Worm (Caenorhabditis elegans) whole organism, L1 larva: ENCODE measurements around the gene C29A12.1.

Experiments used
- C34B4.2 ChIP-seq: sonication (generic microtip); optimal IDR thresholded peaks from 2 replicates; lab custom pipeline; 2017; ENCODE audit warnings: mild to moderate bottlenecking, missing genetic modification characterization, missing compliant biosample characterization
- F16B12.6 ChIP-seq: fragments of 150-350 bp; optimal IDR thresholded peaks from 2 replicates; lab custom pipeline; 2014; ENCODE audit warnings: missing biosample characterization, missing genetic modification characterization
- Y116A8C.19 ChIP-seq: sonication (generic microtip); optimal IDR thresholded peaks from 2 replicates; lab custom pipeline; 2016; ENCODE audit warnings: missing compliant biosample characterization, missing genetic modification characterization, borderline replicate concordance
- alr-1 ChIP-seq: fragments of 200-800 bp; sonication (Bioruptor generic); optimal IDR thresholded peaks from 2 replicates; lab custom pipeline; 2018; ENCODE audit warnings: borderline replicate concordance, mild to moderate bottlenecking, missing genetic modification characterization, missing compliant biosample characterization
- aly-2 ChIP-seq: fragments of 150-350 bp; optimal IDR thresholded peaks from 2 replicates; lab custom pipeline; 2014; ENCODE audit warnings: missing biosample characterization, missing genetic modification characterization
- ama-1 ChIP-seq: fragments of 150-350 bp; optimal IDR thresholded peaks from 2 replicates; lab custom pipeline; 2014
- blmp-1 ChIP-seq: fragments of 150-350 bp; optimal IDR thresholded peaks from 2 replicates; lab custom pipeline; 2014; ENCODE audit warnings: missing biosample characterization, missing genetic modification characterization
- ceh-63 ChIP-seq: fragments of 200-800 bp; sonication (Bioruptor generic); optimal IDR thresholded peaks from 2 replicates; lab custom pipeline; 2018; ENCODE audit warnings: mild to moderate bottlenecking, missing genetic modification characterization, missing compliant biosample characterization
- ceh-88 ChIP-seq: fragments of 200-800 bp; sonication (Bioruptor generic); IDR thresholded peaks from 2 replicates; pipeline ENCODE4 v1.3.6; 2022; ENCODE audit warnings: missing genetic modification characterization, missing compliant biosample characterization
- ceh-90 ChIP-seq: sonication (generic microtip); optimal IDR thresholded peaks from 2 replicates; lab custom pipeline; 2016; ENCODE audit warnings: missing genetic modification characterization, missing compliant biosample characterization
- ces-1 ChIP-seq: fragments of 150-350 bp; optimal IDR thresholded peaks from 2 replicates; lab custom pipeline; 2014; ENCODE audit warnings: missing biosample characterization, missing genetic modification reagents, missing genetic modification characterization
- dpl-1 ChIP-seq, 3 experiments: fragments of 150-350 bp in 2 of 3; sonication (generic microtip) in 1 of 3; optimal IDR thresholded peaks; 2 replicates each; lab custom pipeline; 2014 to 2017; ENCODE audit warnings: missing biosample characterization in 3 of 3, missing genetic modification characterization in 3 of 3, missing genetic modification reagents in 3 of 3
- efl-1 ChIP-seq, 4 experiments: fragments of 150-350 bp; optimal IDR thresholded peaks in 3 of 4; peaks in 1 of 4; 1 replicate in 1 of 4; 2 replicates in 3 of 4; lab custom pipeline; 2014; ENCODE audit warnings: missing biosample characterization in 2 of 4, missing genetic modification characterization in 2 of 4, missing genetic modification reagents in 2 of 4
- efl-3 ChIP-seq: fragments of 200-800 bp; sonication (Bioruptor generic); optimal IDR thresholded peaks from 2 replicates; lab custom pipeline; 2018; ENCODE audit warnings: mild to moderate bottlenecking, missing genetic modification characterization, missing compliant biosample characterization
- egl-13 ChIP-seq: sonication (generic microtip); optimal IDR thresholded peaks from 2 replicates; lab custom pipeline; 2016; ENCODE audit warnings: missing genotype, missing genetic modification reagents, missing genetic modification characterization, missing compliant biosample characterization
- egl-27 ChIP-seq, 2 experiments: fragments of 150-350 bp in 1 of 2; sonication (generic microtip); optimal IDR thresholded peaks; 3 replicates each; lab custom pipeline; 2017 to 2018; ENCODE audit warnings: missing biosample characterization in 2 of 2, missing genetic modification characterization in 2 of 2, missing genetic modification reagents in 2 of 2
- elt-2 ChIP-seq: sonication (generic microtip); optimal IDR thresholded peaks from 2 replicates; lab custom pipeline; 2016; ENCODE audit warnings: missing genetic modification characterization, mild to moderate bottlenecking, inconsistent platforms, missing compliant biosample characterization, missing genetic modification reagents
- fkh-10 ChIP-seq: sonication (generic microtip); optimal IDR thresholded peaks from 2 replicates; lab custom pipeline; 2017; ENCODE audit warnings: missing biosample characterization, missing genetic modification reagents, missing genetic modification characterization
- fkh-4 ChIP-seq: sonication (generic microtip); optimal IDR thresholded peaks from 2 replicates; lab custom pipeline; 2016; ENCODE audit warnings: missing compliant biosample characterization, missing genetic modification characterization, borderline replicate concordance
- fos-1 ChIP-seq: fragments of 150-350 bp; optimal IDR thresholded peaks from 2 replicates; lab custom pipeline; 2014; ENCODE audit warnings: missing biosample characterization, missing genetic modification characterization
- grh-1 ChIP-seq: fragments of 200-800 bp; sonication (Bioruptor generic); IDR thresholded peaks from 2 replicates; pipeline ENCODE4 v1.3.6; 2022; ENCODE audit warnings: missing genetic modification reagents, missing genetic modification characterization, missing compliant biosample characterization
- irx-1 ChIP-seq: sonication (generic microtip); optimal IDR thresholded peaks from 2 replicates; lab custom pipeline; 2016; ENCODE audit warnings: missing genetic modification characterization, missing compliant biosample characterization
- lin-13 ChIP-seq: fragments of 150-350 bp; optimal IDR thresholded peaks from 2 replicates; lab custom pipeline; 2014; ENCODE audit warnings: missing biosample characterization, missing genetic modification reagents, missing genetic modification characterization
- lin-14 ChIP-seq: fragments of 200-800 bp; sonication (Bioruptor generic); optimal IDR thresholded peaks from 2 replicates; lab custom pipeline; 2018; ENCODE audit warnings: mild to moderate bottlenecking, missing genetic modification characterization, moderate library complexity, missing compliant biosample characterization
- lin-35 ChIP-seq, 2 experiments: fragments of 150-350 bp; optimal IDR thresholded peaks; 2 replicates each; lab custom pipeline; 2014; ENCODE audit warnings: missing biosample characterization in 2 of 2, missing genetic modification characterization in 2 of 2, missing genetic modification reagents in 2 of 2
- lin-39 ChIP-seq: fragments of 150-350 bp; optimal IDR thresholded peaks from 2 replicates; lab custom pipeline; 2014; ENCODE audit warnings: missing biosample characterization, missing genetic modification reagents, missing genetic modification characterization
- lir-3 ChIP-seq: sonication (generic microtip); optimal IDR thresholded peaks from 2 replicates; lab custom pipeline; 2016; ENCODE audit warnings: mild to moderate bottlenecking, missing genetic modification characterization, moderate library complexity, missing compliant biosample characterization; ENCODE audit not compliant: poor library complexity
- mdl-1 ChIP-seq, 2 experiments: fragments of 150-350 bp; optimal IDR thresholded peaks; 2 replicates each; lab custom pipeline; 2014 to 2017; ENCODE audit warnings: missing biosample characterization in 2 of 2, missing genetic modification characterization in 2 of 2, inconsistent platforms in 1 of 2
- nhr-11 ChIP-seq: fragments of 150-350 bp; optimal IDR thresholded peaks from 2 replicates; lab custom pipeline; 2014; ENCODE audit warnings: missing biosample characterization, missing genetic modification characterization
- nhr-12 ChIP-seq: sonication (generic microtip); optimal IDR thresholded peaks from 2 replicates; lab custom pipeline; 2017; ENCODE audit warnings: missing biosample characterization, missing genetic modification characterization
- nhr-19 ChIP-seq: fragments of 200-800 bp; sonication (Bioruptor generic); conservative IDR thresholded peaks from 2 replicates; pipeline ENCODE4 v1.3.6; 2022; ENCODE audit warnings: missing genetic modification characterization, missing compliant biosample characterization
- nhr-20 ChIP-seq: sonication (generic microtip); optimal IDR thresholded peaks from 2 replicates; lab custom pipeline; 2016; ENCODE audit warnings: mild to moderate bottlenecking, missing genetic modification characterization, missing compliant biosample characterization
- nhr-237 ChIP-seq: fragments of 150-350 bp; optimal IDR thresholded peaks from 2 replicates; lab custom pipeline; 2014; ENCODE audit warnings: missing biosample characterization, missing genetic modification characterization
- nhr-71 ChIP-seq: sonication (generic microtip); optimal IDR thresholded peaks from 2 replicates; lab custom pipeline; 2016; ENCODE audit warnings: mild to moderate bottlenecking, missing genetic modification characterization, moderate library complexity, missing compliant biosample characterization
- nhr-77 ChIP-seq: fragments of 150-350 bp; optimal IDR thresholded peaks from 2 replicates; lab custom pipeline; 2014; ENCODE audit warnings: missing biosample characterization, missing genetic modification characterization
- nhr-84 ChIP-seq: sonication (generic microtip); optimal IDR thresholded peaks from 2 replicates; lab custom pipeline; 2017; ENCODE audit warnings: missing biosample characterization, missing genetic modification characterization
- nhr-85 ChIP-seq: sonication (generic microtip); peaks from one replicate; lab custom pipeline; 2016; ENCODE audit warnings: missing genetic modification characterization, inconsistent platforms, missing compliant biosample characterization
- nhr-90 ChIP-seq: sonication (generic microtip); optimal IDR thresholded peaks from 2 replicates; lab custom pipeline; 2016; ENCODE audit warnings: mild to moderate bottlenecking, missing genetic modification characterization, missing compliant biosample characterization; ENCODE audit not compliant: poor library complexity
- pax-3 ChIP-seq: fragments of 200-800 bp; sonication (Bioruptor generic); optimal IDR thresholded peaks from 2 replicates; lab custom pipeline; 2018; ENCODE audit warnings: mild to moderate bottlenecking, missing genetic modification characterization, moderate library complexity, missing compliant biosample characterization
- pqm-1 ChIP-seq: sonication (generic microtip); optimal IDR thresholded peaks from 3 replicates; lab custom pipeline; 2017; ENCODE audit warnings: missing biosample characterization, missing genetic modification characterization
- rnt-1 ChIP-seq: sonication (generic microtip); optimal IDR thresholded peaks from 2 replicates; lab custom pipeline; 2016; ENCODE audit warnings: mild to moderate bottlenecking, missing genetic modification characterization, moderate library complexity, missing compliant biosample characterization
- skn-1 ChIP-seq: fragments of 150-350 bp; optimal IDR thresholded peaks from 2 replicates; lab custom pipeline; 2014; ENCODE audit warnings: missing biosample characterization, missing genetic modification characterization
- snpc-4 ChIP-seq: fragments of 150-350 bp; optimal IDR thresholded peaks from 2 replicates; lab custom pipeline; 2014; ENCODE audit warnings: missing biosample characterization, missing genetic modification characterization
- sup-37 ChIP-seq: fragments of 200-800 bp; sonication (Bioruptor generic); optimal IDR thresholded peaks from 2 replicates; lab custom pipeline; 2018; ENCODE audit warnings: mild to moderate bottlenecking, missing genetic modification characterization, missing compliant biosample characterization
- tbx-2 ChIP-seq: sonication (generic microtip); optimal IDR thresholded peaks from 2 replicates; lab custom pipeline; 2016; ENCODE audit warnings: missing genetic modification characterization, missing compliant biosample characterization
- unc-30 ChIP-seq: sonication (generic microtip); optimal IDR thresholded peaks from 2 replicates; lab custom pipeline; 2017; ENCODE audit warnings: missing biosample characterization, missing genetic modification characterization
- unc-62 ChIP-seq: fragments of 150-350 bp; optimal IDR thresholded peaks from 2 replicates; lab custom pipeline; 2014; ENCODE audit warnings: missing biosample characterization, missing genetic modification reagents, missing genetic modification characterization
- unc-86 ChIP-seq: sonication (generic microtip); optimal IDR thresholded peaks from 2 replicates; lab custom pipeline; 2016; ENCODE audit warnings: missing genetic modification characterization, missing compliant biosample characterization
- vab-15 ChIP-seq: sonication (generic microtip); optimal IDR thresholded peaks from 2 replicates; lab custom pipeline; 2017; ENCODE audit warnings: missing genotype, mild to moderate bottlenecking, missing genetic modification characterization, missing compliant biosample characterization
- xbp-1 ChIP-seq: sonication (generic microtip); optimal IDR thresholded peaks from 2 replicates; lab custom pipeline; 2016; ENCODE audit warnings: missing genetic modification characterization, missing compliant biosample characterization
- ztf-11 ChIP-seq, 2 experiments: sonication (generic microtip); optimal IDR thresholded peaks; 2 replicates each; lab custom pipeline; 2016 to 2017; ENCODE audit warnings: missing genetic modification characterization in 2 of 2, missing biosample characterization in 1 of 2, missing compliant biosample characterization in 1 of 2
- ztf-4 ChIP-seq: fragments of 150-350 bp; optimal IDR thresholded peaks from 2 replicates; lab custom pipeline; 2014; ENCODE audit warnings: missing biosample characterization, missing genetic modification characterization

Gene C29A12.1

DNA sequence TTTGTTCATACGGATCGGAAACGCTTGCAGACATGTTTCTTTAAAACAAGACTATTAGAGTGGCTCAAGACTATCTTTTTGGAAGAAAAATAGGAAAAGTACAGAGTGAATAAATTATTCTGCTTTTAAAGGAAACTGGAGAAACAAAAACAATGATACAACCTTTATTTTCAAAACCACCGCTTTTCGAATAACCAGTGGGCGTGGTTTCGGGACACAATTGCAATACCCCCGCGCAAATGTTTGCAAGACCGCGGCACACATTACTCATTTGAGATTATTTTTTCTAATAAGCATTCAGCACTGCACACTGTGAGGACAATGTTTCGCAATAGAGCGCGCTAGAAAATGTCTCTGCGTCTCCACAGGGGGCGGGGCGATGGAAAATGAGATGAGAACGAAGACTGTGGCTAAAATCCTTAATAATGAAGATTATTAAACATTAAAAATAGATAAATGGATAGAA, 5.4 kb downstream of the C29A12.1 start, which contains the start of gene plrg-1:
Gene plrg-1 (minus strand): TSS at position 51 of the 466 bp plus-strand sequence.
- TF ChIP-seq ztf-11 (tag; optimal IDR thresholded peaks at IDR 0.05; lab: Kevin White, UChicago) (peak in 1 of 2 experiments; percentile 77), nhr-85 (peak; percentile 92), unc-86 (peak; percentile 82), lin-13 (peak; percentile 81), rnt-1 (tag; lab: Kevin White, UChicago) (peak; percentile 96), nhr-77 (tag; lab: Kevin White, UChicago) (peak; percentile 69), unc-30 (tag; lab: Kevin White, UChicago) (no peak), nhr-237 (peak; percentile 57), nhr-19 (GFP tag; lab: Robert Waterston, UW) (peak; percentile 93), fkh-4 (tag; lab: Kevin White, UChicago) (peak; percentile 45), lin-35 (GFP tag; optimal IDR thresholded peaks at IDR 0.05; lab: Kevin White, UChicago) (peak; percentile 76 to 86), nhr-71 (tag; lab: Kevin White, UChicago) (peak; percentile 94), vab-15 (tag; lab: Kevin White, UChicago) (peak; percentile 75), xbp-1 (tag; lab: Kevin White, UChicago) (peak; percentile 86), efl-3 (GFP tag; lab: Kevin White, UChicago) (no peak), fkh-10 (GFP tag; lab: Kevin White, UChicago) (peak; percentile 41), nhr-90 (tag; lab: Kevin White, UChicago) (peak; percentile 89), lir-3 (tag; lab: Kevin White, UChicago) (peak; percentile 83), egl-13 (tag; lab: Kevin White, UChicago) (peak; percentile 77), pqm-1 (tag; lab: Kevin White, UChicago) (no peak), pax-3 (peak; percentile 74), ceh-88 (GFP tag; lab: Robert Waterston, UW) (peak; percentile 68), ces-1 (peak; percentile 14), F16B12.6 (tag; lab: Kevin White, UChicago) (peak; percentile 50), Y116A8C.19 (tag; lab: Kevin White, UChicago) (no peak), ama-1 (lab: Kevin White, UChicago) (peak; percentile 26), snpc-4 (tag; lab: Kevin White, UChicago) (peak; percentile 90), elt-2 (tag; lab: Kevin White, UChicago) (peak; percentile 79), ceh-63 (GFP tag; lab: Kevin White, UChicago) (peak; percentile 45), mdl-1 (tag; optimal IDR thresholded peaks at IDR 0.05; lab: Kevin White, UChicago) (peak in 1 of 2 experiments; percentile 78), nhr-20 (peak; percentile 91), blmp-1 (tag; lab: Kevin White, UChicago) (peak; percentile 74), efl-1 (optimal IDR thresholded peaks at IDR 0.05; lab: Kevin White, UChicago) (peak; percentile 80 to 86), efl-1 (GFP tag; optimal IDR thresholded peaks at IDR 0.05 in 1 of 2; lab: Kevin White, UChicago) (peak; percentile 79 to 98), ztf-4 (tag; lab: Kevin White, UChicago) (peak; percentile 80), C34B4.2 (tag; lab: Kevin White, UChicago) (no peak), alr-1 (no peak), grh-1 (GFP tag; lab: Robert Waterston, UW) (peak; percentile 75), irx-1 (tag; lab: Kevin White, UChicago) (peak; percentile 75), skn-1 (peak; percentile 90), nhr-84 (tag; lab: Kevin White, UChicago) (no peak), aly-2 (peak; percentile 51), sup-37 (GFP tag; lab: Kevin White, UChicago) (peak; percentile 69), egl-27 (tag; optimal IDR thresholded peaks at IDR 0.05; lab: Kevin White, UChicago) (peak in 1 of 2 experiments; percentile 48), fos-1 (tag; lab: Kevin White, UChicago) (peak; percentile 71), lin-14 (GFP tag; lab: Kevin White, UChicago) (peak; percentile 93), unc-62 (no peak), lin-39 (tag; lab: Kevin White, UChicago) (peak; percentile 80), dpl-1 (GFP tag; optimal IDR thresholded peaks at IDR 0.05; lab: Kevin White, UChicago) (peak; percentile 73 to 82 (median 81)), ceh-90 (tag; lab: Kevin White, UChicago) (peak; percentile 51), nhr-11 (tag; lab: Kevin White, UChicago) (peak; percentile 74), tbx-2 (tag; lab: Kevin White, UChicago) (peak; percentile 89), nhr-12 (tag; lab: Kevin White, UChicago) (no peak)
